Fruit fly (Drosophila melanogaster): Measurements from ENCODE around the gene dop.
A peak's percentile ranks its signal among the peaks of the same experiment; 100 is the strongest.

The dop gene

dm6 chr3L:15565829-15566433 lies at the start of gene dop (continued):
- TF ChIP-seq pho (GFP tag; optimal IDR thresholded peaks at IDR 0.05) (no peak), CG4404 (GFP tag; IDR thresholded peaks at IDR 0.05) (no peak), kay (GFP tag; optimal IDR thresholded peaks at IDR 0.05) (no peak), PHDP (tag; optimal IDR thresholded peaks at IDR 0.05) (no peak), MBD-R2 (GFP tag; IDR thresholded peaks at IDR 0.05) (peak; percentile 24; the same call in 1 of the 2 replicates), stwl (tag; optimal IDR thresholded peaks at IDR 0.05) (peak; percentile 53), CG14050 (GFP tag; IDR thresholded peaks at IDR 0.05) (no peak), grn (GFP tag; optimal IDR thresholded peaks at IDR 0.05) (no peak), CG6683 (GFP tag; optimal IDR thresholded peaks at IDR 0.05) (no peak), Fer1 (GFP tag; optimal IDR thresholded peaks at IDR 0.05) (no peak), NC2β (GFP tag; optimal IDR thresholded peaks at IDR 0.05) (peak; percentile 13), Chrac-16 (GFP tag; optimal IDR thresholded peaks at IDR 0.05) (no peak), CG12659 (GFP tag; optimal IDR thresholded peaks at IDR 0.05) (peak; percentile 34), Lhr (GFP tag; optimal IDR thresholded peaks at IDR 0.05) (peak; percentile 8), CG17186 (GFP tag; optimal IDR thresholded peaks at IDR 0.05) (peak; percentile 20), fu2 (GFP tag; optimal IDR thresholded peaks at IDR 0.05) (no peak), CG7839 (tag; optimal IDR thresholded peaks at IDR 0.05) (no peak), D19B (GFP tag; optimal IDR thresholded peaks at IDR 0.05) (peak; percentile 78), chn (GFP tag; optimal IDR thresholded peaks at IDR 0.05) (peak; percentile 14), br (optimal IDR thresholded peaks at IDR 0.05) (no peak), vnd (GFP tag; IDR thresholded peaks at IDR 0.05; ENCODE audit: partially characterized antibody) (peak; percentile 43; the same call in 1 of the 3 replicates), Elba2 (GFP tag; optimal IDR thresholded peaks at IDR 0.05) (peak; percentile 89), gro (GFP tag; optimal IDR thresholded peaks at IDR 0.05) (peak; percentile 61), CG11085 (GFP tag; IDR thresholded peaks at IDR 0.05) (no peak), Dfd (GFP tag; optimal IDR thresholded peaks at IDR 0.05) (no peak), gce (GFP tag; IDR thresholded peaks at IDR 0.05) (no peak), disco-r (GFP tag; optimal IDR thresholded peaks at IDR 0.05) (no peak), Taf1 (GFP tag; IDR thresholded peaks at IDR 0.05) (no peak), CG12236 (GFP tag; optimal IDR thresholded peaks at IDR 0.05) (no peak), onecut (GFP tag; IDR thresholded peaks at IDR 0.05) (peak; percentile 67), Myb (GFP tag; optimal IDR thresholded peaks at IDR 0.05) (peak; percentile 49), CG1024 (GFP tag; IDR thresholded peaks at IDR 0.05) (no peak), D (optimal IDR thresholded peaks at IDR 0.05) (no peak), D (GFP tag; optimal IDR thresholded peaks at IDR 0.05) (no peak), Hmx (GFP tag; optimal IDR thresholded peaks at IDR 0.05) (no peak), Gug (GFP tag; IDR thresholded peaks at IDR 0.05) (no peak), shn (GFP tag; optimal IDR thresholded peaks at IDR 0.05) (peak; percentile 42), trem (tag; optimal IDR thresholded peaks at IDR 0.05) (peak; percentile 59), Tbp (GFP tag; optimal IDR thresholded peaks at IDR 0.05) (no peak), CG14441 (GFP tag; IDR thresholded peaks at IDR 0.05) (no peak), Dref (GFP tag; IDR thresholded peaks at IDR 0.05) (peak; percentile 73), exex (tag; optimal IDR thresholded peaks at IDR 0.05) (no peak), CG8924 (tag; optimal IDR thresholded peaks at IDR 0.05) (no peak), cwo (GFP tag; optimal IDR thresholded peaks at IDR 0.05) (no peak), az2 (GFP tag; optimal IDR thresholded peaks at IDR 0.05) (no peak), CG2678 (tag; optimal IDR thresholded peaks at IDR 0.05) (no peak), Abd-B (GFP tag; optimal IDR thresholded peaks at IDR 0.05) (peak; percentile 9), bbx (GFP tag; IDR thresholded peaks at IDR 0.05; ENCODE audit: partially characterized antibody) (peak; percentile 15; the same call in 1 of the 2 replicates), lilli (GFP tag; optimal IDR thresholded peaks at IDR 0.05) (peak; percentile 71), Blimp-1 (GFP tag; optimal IDR thresholded peaks at IDR 0.05) (no peak), CG2889 (GFP tag; IDR thresholded peaks at IDR 0.05) (no peak), CG4282 (GFP tag; optimal IDR thresholded peaks at IDR 0.05) (no peak)

All from whole organism, embryonic.